Worm (Caenorhabditis elegans) whole organism, L4/young adult: ENCODE data around the gene his-4.

Source experiments
- W03F9.2 ChIP-seq: fragments of 150-350 bp; optimal IDR thresholded peaks from 2 replicates; lab custom pipeline; 2014; ENCODE audit warnings: missing biosample characterization, missing genetic modification characterization
- dao-5 ChIP-seq: sonication (generic microtip); optimal IDR thresholded peaks from 2 replicates; lab custom pipeline; 2016; ENCODE audit warnings: missing genotype, missing genetic modification characterization, moderate library complexity, missing compliant biosample characterization
- him-1 ChIP-seq: sonication (generic microtip); optimal IDR thresholded peaks from 2 replicates; lab custom pipeline; 2016; ENCODE audit warnings: missing genotype, missing genetic modification reagents, missing genetic modification characterization, missing compliant biosample characterization

DNA sequence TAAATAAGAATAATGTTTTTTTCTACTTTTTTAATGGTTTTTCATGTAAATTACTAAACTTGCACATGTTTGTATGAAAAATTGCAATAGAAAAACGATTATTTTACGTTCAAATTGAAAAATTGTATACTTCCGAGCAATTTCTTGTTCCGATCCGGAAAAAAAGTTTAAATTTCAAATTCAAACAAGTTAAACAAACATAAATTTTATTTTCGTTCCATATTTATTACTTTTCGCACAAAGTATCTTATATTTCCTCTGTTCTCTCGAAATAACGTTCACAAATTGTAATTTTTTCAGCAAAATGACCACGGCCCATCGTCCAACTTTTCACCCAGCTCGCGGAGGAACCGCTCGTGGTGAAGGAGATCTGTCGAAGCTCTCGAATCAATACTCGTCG, 17.3 kb downstream of the his-4 start, which contains the start of gene cwc-15:
- TF ChIP-seq W03F9.2 (tag; lab: Kevin White, UChicago) (no peak), him-1 (no peak), dao-5 (tag; lab: Kevin White, UChicago) (no peak)
